1 fruit fly cellular context compared by ENCODE assay signal in the genomic region with DNA sequence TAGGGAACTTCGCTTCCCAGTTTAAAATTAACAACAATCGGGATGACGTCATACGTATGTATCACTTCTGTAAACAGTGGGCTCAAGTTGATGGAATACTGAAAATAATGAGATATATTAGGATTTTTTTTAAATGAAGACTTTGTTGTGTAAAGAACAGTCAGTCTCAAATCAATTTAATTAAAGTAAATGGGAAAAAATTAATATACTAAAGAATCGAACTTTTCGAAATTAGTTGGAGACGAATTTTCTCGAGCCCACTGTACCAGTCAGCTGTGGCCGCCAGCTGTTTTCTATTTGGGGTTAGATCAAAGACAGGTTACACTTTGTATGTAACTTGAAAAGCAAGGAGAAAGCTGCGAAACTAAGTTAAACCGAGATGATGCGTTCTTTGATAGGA.
A peak's percentile ranks its signal among the peaks of the same experiment; 100 is the strongest.
TF ChIP-seq lines count a peak whose summit lies in the region.

Gene CG1635, plus strand, starts transcription at position 300 of the 400 bp plus-strand sequence.

TF ChIP-seq in whole organism, embryonic, 481 proteins besides CTCF, POLR2A, EP300 and RAD21 (continued from another document):
- TF ChIP-seq abd-A (tag; optimal IDR thresholded peaks at IDR 0.05; lab: Kevin White, UChicago) (no peak), CG31224 (GFP tag; IDR thresholded peaks at IDR 0.05; lab: Robert Waterston, UW) (peak; percentile 98), lola (GFP tag; optimal IDR thresholded peaks at IDR 0.05; lab: Kevin White, UChicago) (peak in 1 of 3 experiments; percentile 99), chn (GFP tag; optimal IDR thresholded peaks at IDR 0.05; lab: Kevin White, UChicago) (peak; percentile 98), Sox100B (GFP tag; optimal IDR thresholded peaks at IDR 0.05; lab: Kevin White, UChicago) (peak; percentile 99), ranshi (GFP tag; IDR thresholded peaks at IDR 0.05; lab: Robert Waterston, UW) (peak; percentile 100), CG10147 (GFP tag; optimal IDR thresholded peaks at IDR 0.05; lab: Kevin White, UChicago) (peak; percentile 100)
